Worm (Caenorhabditis elegans): ENCODE results near the gene F35F11.2.

The F35F11.2 gene

DNA sequence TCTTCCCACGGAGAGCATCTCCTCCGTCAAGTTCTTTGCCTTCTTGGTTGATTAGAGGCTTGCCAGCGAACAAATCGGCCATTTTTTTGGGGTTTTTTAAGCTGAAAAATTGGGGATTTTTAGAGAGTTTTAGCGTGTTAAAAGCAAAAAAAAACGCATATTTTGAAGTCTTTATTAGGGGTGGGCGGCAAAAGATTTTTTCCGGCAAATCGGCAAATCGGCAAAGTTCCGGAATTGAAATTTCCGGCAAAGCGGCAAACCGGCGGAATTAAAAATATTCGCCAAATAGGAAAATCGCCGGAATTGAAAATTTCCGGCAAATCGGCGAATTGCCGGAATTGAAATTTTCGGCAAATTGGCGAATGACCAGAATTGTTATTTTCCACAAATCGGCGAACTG, 44.0 kb downstream of the F35F11.2 start, which contains the start of gene C35B1.5:
Gene C35B1.5, minus strand, starts transcription at position 101 of the 400 bp plus-strand sequence.
- no peak for TF ChIP-seq Y22D7AL.16 (tag; optimal IDR thresholded peaks at IDR 0.05)
- no peak for TF ChIP-seq gmeb-2 (tag; optimal IDR thresholded peaks at IDR 0.05)
- no peak for TF ChIP-seq odd-2 (tag; optimal IDR thresholded peaks at IDR 0.05)
- no peak for TF ChIP-seq elt-2 (tag; optimal IDR thresholded peaks at IDR 0.05)
- no peak for TF ChIP-seq hlh-6 (tag; optimal IDR thresholded peaks at IDR 0.05)
- no peak for TF ChIP-seq tbx-7 (tag; optimal IDR thresholded peaks at IDR 0.05)
- TF ChIP-seq unc-3 (GFP tag; conservative IDR thresholded peaks at IDR 0.05): no peak
- no peak for TF ChIP-seq unc-3 (tag; optimal IDR thresholded peaks at IDR 0.05)
- no peak for TF ChIP-seq C08G9.2 (tag; optimal IDR thresholded peaks at IDR 0.05)
- TF ChIP-seq ztf-16 (tag; optimal IDR thresholded peaks at IDR 0.05): no peak
- no peak for TF ChIP-seq sox-4 (tag; optimal IDR thresholded peaks at IDR 0.05)
- no peak for TF ChIP-seq T23F11.4 (GFP tag; optimal IDR thresholded peaks at IDR 0.05)
- TF ChIP-seq eyg-1 (tag; optimal IDR thresholded peaks at IDR 0.05): no peak
- TF ChIP-seq K09A11.1 (tag; optimal IDR thresholded peaks at IDR 0.05; ENCODE audit: insufficient read depth): no peak
- no peak for TF ChIP-seq fkh-6 (tag; optimal IDR thresholded peaks at IDR 0.05)
- TF ChIP-seq pros-1 (tag; optimal IDR thresholded peaks at IDR 0.05): no peak
- no peak for TF ChIP-seq hlh-15 (tag; optimal IDR thresholded peaks at IDR 0.05)
- TF ChIP-seq ahr-1 (tag; optimal IDR thresholded peaks at IDR 0.05): no peak
- TF ChIP-seq pat-9 (tag; optimal IDR thresholded peaks at IDR 0.05): no peak
- no peak for TF ChIP-seq ceh-6 (GFP tag; optimal IDR thresholded peaks at IDR 0.05)

DNA sequence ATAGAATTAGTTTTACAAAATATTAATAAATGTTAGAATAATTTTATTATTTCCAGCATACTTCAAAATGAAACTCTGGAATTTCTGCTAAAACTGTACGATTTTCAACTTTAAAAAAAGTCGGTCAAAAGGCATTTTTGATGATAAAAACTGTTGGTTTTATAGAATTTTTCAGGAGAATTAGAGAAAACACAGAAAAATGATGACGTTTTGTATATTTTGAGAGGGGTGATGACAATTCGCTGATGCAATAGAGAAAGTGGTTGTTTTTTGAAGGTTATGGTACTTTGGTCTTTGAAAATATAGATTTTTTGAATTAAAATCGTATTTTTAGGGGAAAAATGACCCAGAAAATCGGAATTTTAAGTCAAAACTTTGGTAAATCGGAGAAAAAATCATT, 44.9 kb downstream of the F35F11.2 start:
- no peak for TF ChIP-seq pax-1 (tag; optimal IDR thresholded peaks at IDR 0.05)

DNA sequence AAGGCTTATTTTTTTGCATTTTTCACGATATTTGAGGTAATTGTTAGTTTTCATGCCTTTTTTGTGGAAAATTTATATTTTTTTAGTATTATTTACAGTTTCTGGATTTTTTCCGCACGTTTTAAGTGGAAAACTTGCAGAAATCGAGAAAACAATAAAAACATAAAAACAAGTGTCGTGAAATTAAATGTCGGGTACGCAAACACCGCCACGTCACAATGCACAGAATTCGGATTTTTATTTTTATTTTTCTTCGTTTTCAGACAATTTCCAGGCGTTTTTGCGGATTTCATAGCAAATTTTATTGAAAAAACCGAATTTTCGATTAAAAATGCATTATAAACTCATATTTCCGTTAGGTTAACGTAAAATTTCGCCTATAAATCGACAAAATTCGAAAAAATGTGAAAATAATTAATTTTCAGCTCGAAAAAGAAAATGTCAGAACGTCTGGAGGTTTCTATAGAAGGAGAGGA, 45.7 kb downstream of the F35F11.2 start, which contains the start of gene C35B1.2:
Gene C35B1.2, plus strand, starts transcription at position 426 of the 476 bp plus-strand sequence.
- no peak for TF ChIP-seq Y22D7AL.16 (tag; optimal IDR thresholded peaks at IDR 0.05)
- no peak for TF ChIP-seq pros-1 (tag; optimal IDR thresholded peaks at IDR 0.05)
- no peak for TF ChIP-seq gmeb-2 (tag; optimal IDR thresholded peaks at IDR 0.05)
- no peak for TF ChIP-seq tbx-7 (tag; optimal IDR thresholded peaks at IDR 0.05)
- no peak for TF ChIP-seq hlh-13 (GFP tag; optimal IDR thresholded peaks at IDR 0.05)
- no peak for TF ChIP-seq odd-2 (tag; optimal IDR thresholded peaks at IDR 0.05)
- TF ChIP-seq hlh-15 (tag; optimal IDR thresholded peaks at IDR 0.05): no peak
- no peak for TF ChIP-seq ceh-18 (tag; optimal IDR thresholded peaks at IDR 0.05)
- no peak for TF ChIP-seq ref-2 (tag; optimal IDR thresholded peaks at IDR 0.05)
- no peak for TF ChIP-seq ceh-45 (GFP tag; IDR thresholded peaks at IDR 0.05)
- TF ChIP-seq C08G9.2 (tag; optimal IDR thresholded peaks at IDR 0.05): no peak
- TF ChIP-seq mec-3 (tag; optimal IDR thresholded peaks at IDR 0.05; ENCODE audit: borderline replicate concordance): no peak

Measured in whole organism, late embryonic.